Worm (Caenorhabditis elegans): ENCODE measurements around the gene C15C7.4.

DNA sequence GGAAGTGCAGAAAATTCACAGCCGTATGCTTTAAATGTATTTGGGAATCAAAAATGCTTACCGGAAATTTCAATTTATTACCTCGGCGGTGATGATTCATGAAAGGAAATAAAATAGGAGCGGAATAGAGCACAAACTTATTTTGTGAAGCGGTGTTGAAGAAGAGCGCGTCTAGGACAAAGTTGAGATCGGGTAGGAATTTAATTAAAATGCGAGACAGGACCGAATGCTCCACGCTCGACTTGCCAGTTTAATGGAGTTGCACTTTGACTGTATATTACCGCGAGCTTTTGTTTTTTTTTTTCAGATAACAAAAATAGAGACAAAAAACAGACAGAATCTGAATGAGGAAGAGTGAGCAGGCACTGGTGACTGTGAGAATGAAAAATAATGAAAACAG lies 39.3 kb downstream of the C15C7.4 start:
- TF ChIP-seq W03F9.2 (tag; optimal IDR thresholded peaks at IDR 0.05) (no peak), him-1 (tag; optimal IDR thresholded peaks at IDR 0.05) (no peak)

All from whole organism, L4/young adult.